Fruit fly (Drosophila melanogaster): ENCODE data around the gene Alg9.

DNA sequence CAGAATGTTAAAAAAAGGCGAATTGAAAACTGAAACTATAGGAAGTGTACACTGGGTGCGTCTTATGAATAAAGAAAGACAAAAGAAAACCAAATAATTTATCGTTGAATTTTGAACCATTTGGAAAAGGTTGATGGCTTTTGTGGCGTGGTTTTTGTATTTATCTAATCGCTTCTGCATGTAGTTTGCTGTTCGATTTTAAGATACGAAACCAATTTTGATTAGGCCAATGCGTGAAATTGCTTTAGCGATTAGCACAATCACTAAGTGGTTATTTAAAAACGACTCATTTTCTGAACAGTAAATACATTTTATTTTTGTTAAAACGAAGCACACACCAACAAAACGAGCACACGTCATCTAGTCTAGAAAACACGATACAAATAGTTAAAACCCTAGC is 39.3 kb downstream of the Alg9 start:
- TF ChIP-seq Myc (optimal IDR thresholded peaks at IDR 0.05) (no peak), h (optimal IDR thresholded peaks at IDR 0.05) (no peak), ttk (optimal IDR thresholded peaks at IDR 0.05) (no peak), Sin3A (optimal IDR thresholded peaks at IDR 0.05) (no peak), insv (optimal IDR thresholded peaks at IDR 0.05) (no peak)

Data from Kc167 (cell line).